Worm (Caenorhabditis elegans) whole organism, mixed stage, embryonic: ENCODE data around the gene srxa-2.

ENCODE experiments used
- cnd-1 ChIP-seq: fragments of 200-800 bp; sonication (Bioruptor generic); optimal IDR thresholded peaks from 2 replicates; lab custom pipeline; 2018; ENCODE audit warnings: mild to moderate bottlenecking, missing genetic modification characterization, missing compliant biosample characterization
- hlh-1 ChIP-seq: fragments of 150-350 bp; optimal IDR thresholded peaks from 2 replicates; lab custom pipeline; 2014; ENCODE audit warnings: missing biosample characterization, missing genetic modification reagents, missing genetic modification characterization
- pha-4 ChIP-seq: fragments of 150-350 bp; optimal IDR thresholded peaks from 2 replicates; lab custom pipeline; 2018; ENCODE audit warnings: missing biosample characterization, missing genetic modification reagents, missing genetic modification characterization
- snpc-4 ChIP-seq: fragments of 150-350 bp; optimal IDR thresholded peaks from 2 replicates; lab custom pipeline; 2014; ENCODE audit warnings: missing biosample characterization, missing genetic modification characterization
- ztf-11 ChIP-seq: fragments of 150-350 bp; optimal IDR thresholded peaks from 2 replicates; lab custom pipeline; 2014; ENCODE audit warnings: missing biosample characterization, missing genetic modification characterization

DNA sequence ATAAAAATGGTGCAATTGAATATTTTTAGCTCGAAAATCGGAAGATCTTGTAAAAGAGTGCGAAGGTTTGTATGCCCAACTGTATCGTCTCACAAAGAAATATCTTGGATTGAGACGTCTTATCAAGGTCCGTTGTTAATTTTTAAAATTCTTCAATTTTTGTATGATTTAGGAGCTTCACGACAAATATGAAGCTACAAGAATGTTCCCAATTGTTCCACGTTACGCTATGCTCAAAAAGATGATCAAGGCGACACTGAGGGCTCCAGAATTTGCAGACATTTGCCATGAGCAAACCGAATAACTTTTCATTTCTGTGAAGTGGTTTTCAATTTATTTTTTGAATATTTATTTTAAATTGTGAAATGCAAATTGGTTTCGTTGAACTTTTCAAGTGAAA lies 15.6 kb downstream of the srxa-2 start:
- TF ChIP-seq cnd-1 (tag; lab: Kevin White, UChicago) (no peak), ztf-11 (tag; lab: Kevin White, UChicago) (no peak), pha-4 (tag; lab: Kevin White, UChicago) (no peak), hlh-1 (tag; lab: Kevin White, UChicago) (no peak), snpc-4 (tag; lab: Kevin White, UChicago) (no peak)
